Worm (Caenorhabditis elegans): Measurements from ENCODE around the gene F11E6.10.

F11E6.10 gene

DNA sequence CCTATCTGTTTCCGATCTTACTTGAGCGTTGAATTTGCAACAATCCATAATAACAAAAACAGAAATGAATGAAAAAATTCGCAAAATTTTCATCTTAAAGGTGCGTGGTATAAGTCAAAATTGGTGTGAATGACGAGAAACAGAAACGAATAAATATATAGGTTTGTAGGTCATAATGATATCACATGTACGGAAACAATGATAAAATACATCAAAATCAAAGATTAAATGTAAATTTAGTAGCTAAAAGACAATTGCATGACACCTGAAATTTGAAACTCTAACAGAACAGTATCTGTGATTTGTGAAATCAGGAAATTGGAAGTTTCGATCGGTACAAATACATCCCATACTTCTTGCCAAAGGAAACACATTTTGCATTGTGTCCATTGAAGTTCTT, 12.3 kb upstream of the F11E6.10 start, which contains the start of gene F11E6.9:
TSS of gene F11E6.9 (minus strand) at position 101 of the 400 bp plus-strand sequence.
- TF ChIP-seq ets-5 (GFP tag; IDR thresholded peaks at IDR 0.05) (no peak), nhr-90 (tag; optimal IDR thresholded peaks at IDR 0.05; ENCODE audit: poor library complexity) (no peak), pqm-1 (tag; optimal IDR thresholded peaks at IDR 0.05) (no peak), vab-15 (tag; optimal IDR thresholded peaks at IDR 0.05) (no peak), ztf-4 (tag; optimal IDR thresholded peaks at IDR 0.05) (no peak), dpl-1 (GFP tag; optimal IDR thresholded peaks at IDR 0.05) (no peak), fkh-8 (tag; optimal IDR thresholded peaks at IDR 0.05) (no peak), hlh-4 (tag; optimal IDR thresholded peaks at IDR 0.05) (no peak), nhr-12 (tag; optimal IDR thresholded peaks at IDR 0.05) (no peak), lin-13 (GFP tag; optimal IDR thresholded peaks at IDR 0.05) (no peak), efl-1 (optimal IDR thresholded peaks at IDR 0.05) (no peak), efl-1 (GFP tag; optimal IDR thresholded peaks at IDR 0.05 in 1 of 2) (no peak), Y116A8C.19 (tag; optimal IDR thresholded peaks at IDR 0.05; ENCODE audit: borderline replicate concordance) (no peak), nhr-237 (tag; optimal IDR thresholded peaks at IDR 0.05) (no peak), xbp-1 (tag; optimal IDR thresholded peaks at IDR 0.05) (no peak), lin-35 (GFP tag; optimal IDR thresholded peaks at IDR 0.05) (no peak), nhr-71 (tag; optimal IDR thresholded peaks at IDR 0.05) (no peak), nhr-76 (tag; optimal IDR thresholded peaks at IDR 0.05) (no peak)

DNA sequence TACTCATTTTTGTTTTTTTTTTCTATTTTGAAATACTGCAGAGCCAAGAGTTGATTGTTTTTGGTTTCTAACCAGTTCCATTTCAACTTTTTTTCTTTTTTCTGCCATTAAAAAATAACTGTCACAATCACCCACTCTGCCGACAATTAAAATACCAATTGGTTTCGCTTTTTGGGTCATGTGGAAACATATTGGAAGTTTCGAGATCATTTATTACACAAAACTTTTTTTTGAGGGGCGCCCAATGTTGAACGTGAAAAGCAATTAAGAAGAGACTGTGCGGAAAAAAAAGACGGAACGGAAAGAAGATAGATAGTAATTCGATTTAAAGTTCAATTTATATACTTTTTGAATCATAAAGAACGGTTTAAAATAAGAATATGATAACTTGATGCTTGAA, 11.1 kb upstream of the F11E6.10 start:
- peak; percentile 69 for TF ChIP-seq nhr-85 (tag)
- TF ChIP-seq nhr-76 (tag; optimal IDR thresholded peaks at IDR 0.05), result no peak
- TF ChIP-seq blmp-1 (tag; optimal IDR thresholded peaks at IDR 0.05), result peak; percentile 58
- no peak for TF ChIP-seq zip-4 (GFP tag; optimal IDR thresholded peaks at IDR 0.05)

- TF ChIP-seq nhr-85 (tag), result peak; percentile 81
- no peak for TF ChIP-seq fkh-8 (tag; optimal IDR thresholded peaks at IDR 0.05)
- TF ChIP-seq tbx-2 (tag; optimal IDR thresholded peaks at IDR 0.05), result no peak
- TF ChIP-seq unc-86 (tag; optimal IDR thresholded peaks at IDR 0.05), result no peak
- peak; percentile 9 for TF ChIP-seq blmp-1 (tag; optimal IDR thresholded peaks at IDR 0.05)
- peak; percentile 38 for TF ChIP-seq lin-14 (GFP tag; optimal IDR thresholded peaks at IDR 0.05)
- no peak for TF ChIP-seq ceh-90 (tag; optimal IDR thresholded peaks at IDR 0.05)
Observed at ce11 chrIV:17473034-17473433, 10.1 kb upstream of the F11E6.10 start, which contains the start of gene gba-3. TSS of gene gba-3 (plus strand) at chrIV:17473334.

- TF ChIP-seq nhr-12 (tag; optimal IDR thresholded peaks at IDR 0.05) (no peak), tbx-2 (tag; optimal IDR thresholded peaks at IDR 0.05) (peak; percentile 13), efl-1 (optimal IDR thresholded peaks at IDR 0.05) (no peak), efl-1 (GFP tag; optimal IDR thresholded peaks at IDR 0.05 in 1 of 2) (peak in 1 of 2 experiments; percentile 38), pag-3 (tag; optimal IDR thresholded peaks at IDR 0.05; ENCODE audit: borderline replicate concordance, insufficient read depth) (no peak), lin-14 (GFP tag; optimal IDR thresholded peaks at IDR 0.05) (peak; percentile 82), snu-23 (GFP tag; optimal IDR thresholded peaks at IDR 0.05) (peak; percentile 57), dpl-1 (GFP tag; optimal IDR thresholded peaks at IDR 0.05) (peak in 1 of 3 experiments; percentile 11), ztf-4 (tag; optimal IDR thresholded peaks at IDR 0.05) (no peak), nhr-20 (tag; optimal IDR thresholded peaks at IDR 0.05) (peak; percentile 27), lin-39 (tag; optimal IDR thresholded peaks at IDR 0.05) (no peak), lin-35 (GFP tag; optimal IDR thresholded peaks at IDR 0.05) (peak in 1 of 2 experiments; percentile 35), mef-2 (tag; optimal IDR thresholded peaks at IDR 0.05) (no peak), nhr-71 (tag; optimal IDR thresholded peaks at IDR 0.05) (peak; percentile 22), nhr-85 (tag) (peak; percentile 93), blmp-1 (tag; optimal IDR thresholded peaks at IDR 0.05) (peak; percentile 95), pqm-1 (tag; optimal IDR thresholded peaks at IDR 0.05) (no peak), lsy-2 (tag; optimal IDR thresholded peaks at IDR 0.05) (peak in 1 of 2 experiments; percentile 11), mep-1 (tag; optimal IDR thresholded peaks at IDR 0.05) (no peak), aha-1 (tag; optimal IDR thresholded peaks at IDR 0.05) (no peak), nhr-47 (tag; optimal IDR thresholded peaks at IDR 0.05) (no peak), egl-27 (tag; optimal IDR thresholded peaks at IDR 0.05) (no peak), unc-86 (tag; optimal IDR thresholded peaks at IDR 0.05) (no peak), mdl-1 (tag; optimal IDR thresholded peaks at IDR 0.05) (peak in 1 of 2 experiments; percentile 25), grh-1 (GFP tag; IDR thresholded peaks at IDR 0.05) (peak; percentile 80), ceh-90 (tag; optimal IDR thresholded peaks at IDR 0.05) (no peak), dsc-1 (tag; optimal IDR thresholded peaks at IDR 0.05) (no peak), nhr-90 (tag; optimal IDR thresholded peaks at IDR 0.05; ENCODE audit: poor library complexity) (no peak), hlh-17 (GFP tag; optimal IDR thresholded peaks at IDR 0.05; ENCODE audit: borderline replicate concordance) (no peak)
Observed at ce11 chrIV:17471870-17472459, 9.0 kb upstream of the F11E6.10 start, which contains the start of gene epic-1. TSS of gene epic-1 (minus strand) at chrIV:17471920.
